Worm (Caenorhabditis elegans) whole organism, late embryonic: ENCODE data around the gene Y65A5A.1.

Experiments
- ama-1 ChIP-seq: fragments of 150-350 bp; optimal IDR thresholded peaks from 2 replicates; lab custom pipeline; 2014
- ceh-14 ChIP-seq: sonication (generic microtip); optimal IDR thresholded peaks from 2 replicates; lab custom pipeline; 2016; ENCODE audit warnings: missing genotype, missing genetic modification characterization, missing compliant biosample characterization
- ceh-22 ChIP-seq: sonication (generic microtip); optimal IDR thresholded peaks from 2 replicates; lab custom pipeline; 2017; ENCODE audit warnings: missing biosample characterization, missing genetic modification characterization
- ceh-30 ChIP-seq: fragments of 150-350 bp; optimal IDR thresholded peaks from 2 replicates; lab custom pipeline; 2014; ENCODE audit warnings: missing biosample characterization, missing genetic modification characterization
- ceh-48 ChIP-seq: sonication (generic microtip); optimal IDR thresholded peaks from 2 replicates; lab custom pipeline; 2016; ENCODE audit warnings: missing genetic modification characterization, inconsistent platforms, missing compliant biosample characterization
- dmd-4 ChIP-seq: sonication (generic microtip); optimal IDR thresholded peaks from 2 replicates; lab custom pipeline; 2016; ENCODE audit warnings: borderline replicate concordance, missing genetic modification characterization, missing compliant biosample characterization
- gmeb-2 ChIP-seq: sonication (generic microtip); optimal IDR thresholded peaks from 2 replicates; lab custom pipeline; 2016; ENCODE audit warnings: missing genetic modification characterization, inconsistent platforms, missing compliant biosample characterization
- nhr-11 ChIP-seq: fragments of 150-350 bp; optimal IDR thresholded peaks from 2 replicates; lab custom pipeline; 2014; ENCODE audit warnings: missing biosample characterization, missing genetic modification characterization
- pqm-1 ChIP-seq: sonication (generic microtip); optimal IDR thresholded peaks from 2 replicates; lab custom pipeline; 2016; ENCODE audit warnings: missing genetic modification characterization, missing compliant biosample characterization

ce11 chrIV:16446664-16447063, 47.0 kb upstream of the Y65A5A.1 start:
- no peak for TF ChIP-seq nhr-11 (tag; lab: Kevin White, UChicago)
- TF ChIP-seq ceh-30 (tag; lab: Kevin White, UChicago): no peak
- no peak for TF ChIP-seq gmeb-2 (tag; lab: Kevin White, UChicago)
- TF ChIP-seq ceh-48 (tag; lab: Kevin White, UChicago): no peak
- no peak for TF ChIP-seq dmd-4 (tag; lab: Kevin White, UChicago)
- no peak for TF ChIP-seq ceh-14 (tag; lab: Kevin White, UChicago)
- no peak for TF ChIP-seq ceh-22 (tag; lab: Kevin White, UChicago)
- TF ChIP-seq ama-1: no peak
- no peak for TF ChIP-seq pqm-1
